Fruit fly (Drosophila melanogaster) whole organism, wandering third instar larva: ENCODE data around the gene CG5846.
A peak's percentile ranks its signal among the peaks of the same experiment; 100 is the strongest.

Experiments used
- Abd-B ChIP-seq: fragments of >200 bp; optimal IDR thresholded peaks from 2 replicates; lab custom pipeline; 2017; ENCODE audit warnings: missing biosample characterization, missing genetic modification characterization
- CG32264 ChIP-seq: fragments of 200-800 bp; sonication (Bioruptor generic); optimal IDR thresholded peaks from 2 replicates; lab custom pipeline; 2016; ENCODE audit warnings: missing biosample characterization, missing genetic modification characterization
- CG9705 ChIP-seq: fragments of 200-800 bp; sonication (Bioruptor generic); optimal IDR thresholded peaks from 2 replicates; lab custom pipeline; 2018; ENCODE audit warnings: missing biosample characterization, mild to moderate bottlenecking, missing genetic modification characterization
- CrebA ChIP-seq: fragments of 200-800 bp; sonication (Bioruptor generic); optimal IDR thresholded peaks from 2 replicates; lab custom pipeline; 2016; ENCODE audit warnings: missing biosample characterization, mild to moderate bottlenecking, missing genetic modification characterization, borderline replicate concordance
- Dfd ChIP-seq: fragments of >200 bp; optimal IDR thresholded peaks from 2 replicates; lab custom pipeline; 2017; ENCODE audit warnings: missing biosample characterization, missing genetic modification characterization
- Dif ChIP-seq: fragments of 200-275, 200-300 bp; sonication (Bioruptor generic); optimal IDR thresholded peaks from 2 replicates; lab custom pipeline; 2018; ENCODE audit warnings: missing biosample characterization, missing genetic modification characterization; ENCODE audit not compliant: partially characterized antibody
- HLH106 ChIP-seq: fragments of 200-800 bp; optimal IDR thresholded peaks from 3 replicates; lab custom pipeline; 2019; ENCODE audit warnings: missing biosample characterization, mild to moderate bottlenecking, missing genetic modification characterization, moderate library complexity
- Hnf4 ChIP-seq: fragments of 200-800 bp; sonication (Bioruptor generic); optimal IDR thresholded peaks from 2 replicates; lab custom pipeline; 2016; ENCODE audit warnings: missing biosample characterization, mild to moderate bottlenecking, missing genetic modification characterization
- Hr78 ChIP-seq: fragments of >200 bp; optimal IDR thresholded peaks from 2 replicates; lab custom pipeline; 2017; ENCODE audit warnings: missing biosample characterization, missing genetic modification characterization
- Hr83 ChIP-seq: fragments of 200-300 bp; sonication (Bioruptor generic); optimal IDR thresholded peaks from 2 replicates; lab custom pipeline; 2016; ENCODE audit warnings: missing biosample characterization, mild to moderate bottlenecking, missing genetic modification characterization, moderate library complexity; ENCODE audit not compliant: poor library complexity, severe bottlenecking
- Jra ChIP-seq: sonication (Bioruptor generic); optimal IDR thresholded peaks from 2 replicates; lab custom pipeline; 2016; ENCODE audit warnings: missing biosample characterization, missing genetic modification characterization
- Mio ChIP-seq: sonication (Bioruptor generic); optimal IDR thresholded peaks from 2 replicates; lab custom pipeline; 2016; ENCODE audit warnings: missing biosample characterization, missing genetic modification characterization
- Myc ChIP-seq: fragments of >200 bp; optimal IDR thresholded peaks from 2 replicates; lab custom pipeline; 2017
- N ChIP-seq: fragments of >200 bp; optimal IDR thresholded peaks from 2 replicates; lab custom pipeline; 2018; ENCODE audit warnings: missing biosample characterization, missing external identifiers, missing genetic modification characterization
- OdsH ChIP-seq: fragments of 200-800 bp; sonication (Bioruptor generic); optimal IDR thresholded peaks from 2 replicates; lab custom pipeline; 2016; ENCODE audit warnings: missing biosample characterization, mild to moderate bottlenecking, missing genetic modification characterization
- Rel ChIP-seq, 2 experiments: fragments of 200-800 bp; sonication (Bioruptor generic) in 1 of 2; optimal IDR thresholded peaks; 2 replicates in 1 of 2; 3 replicates in 1 of 2; lab custom pipeline; 2016 to 2019; ENCODE audit warnings: mild to moderate bottlenecking in 2 of 2, missing biosample characterization in 2 of 2, missing genetic modification characterization in 2 of 2, moderate library complexity in 1 of 2
- Sp1 ChIP-seq: fragments of 200-800 bp; sonication (Bioruptor generic); optimal IDR thresholded peaks from 3 replicates; lab custom pipeline; 2019; ENCODE audit warnings: missing biosample characterization, mild to moderate bottlenecking, missing genetic modification characterization, moderate library complexity
- Vsx2 ChIP-seq: fragments of 200-300, 225-300 bp; sonication (Bioruptor generic); optimal IDR thresholded peaks from 2 replicates; lab custom pipeline; 2018; ENCODE audit warnings: missing biosample characterization, missing genetic modification characterization; ENCODE audit not compliant: partially characterized antibody
- br ChIP-seq: fragments of 200-800 bp; sonication (Bioruptor generic); optimal IDR thresholded peaks from 2 replicates; lab custom pipeline; 2016; ENCODE audit warnings: missing biosample characterization, missing genetic modification characterization
- dl ChIP-seq, 2 experiments: fragments of 175-275, 200-275 bp in 1 of 2; fragments of 200-275 bp in 1 of 2; sonication (Bioruptor generic); optimal IDR thresholded peaks; lab custom pipeline; 2018; ENCODE audit warnings: mild to moderate bottlenecking in 2 of 2, missing biosample characterization in 2 of 2, missing genetic modification characterization in 2 of 2, moderate library complexity in 2 of 2; ENCODE audit not compliant: partially characterized antibody in 2 of 2, insufficient read depth in 1 of 2
- dmrt93B ChIP-seq: fragments of 200-800 bp; sonication (Bioruptor generic); optimal IDR thresholded peaks from 2 replicates; lab custom pipeline; 2018; ENCODE audit warnings: missing biosample characterization, mild to moderate bottlenecking, missing genetic modification characterization
- ey ChIP-seq: fragments of 200-800 bp; sonication (Bioruptor generic); optimal IDR thresholded peaks from 2 replicates; lab custom pipeline; 2016; ENCODE audit warnings: missing biosample characterization, missing genetic modification characterization
- foxo ChIP-seq, 2 experiments: fragments of 200-800 bp; sonication (Bioruptor generic); optimal IDR thresholded peaks; 2 replicates in 1 of 2; 3 replicates in 1 of 2; lab custom pipeline; 2016 to 2017; ENCODE audit warnings: missing biosample characterization in 2 of 2, missing genetic modification characterization in 2 of 2
- fru ChIP-seq: fragments of 200-800 bp; sonication (Bioruptor generic); optimal IDR thresholded peaks from 3 replicates; lab custom pipeline; 2016; ENCODE audit warnings: missing biosample characterization, mild to moderate bottlenecking, missing genetic modification characterization
- h ChIP-seq: fragments of 200-800 bp; sonication (Bioruptor generic); optimal IDR thresholded peaks from 3 replicates; lab custom pipeline; 2016; ENCODE audit warnings: missing biosample characterization, mild to moderate bottlenecking, missing genetic modification characterization
- jim ChIP-seq: fragments of 175-275, 200-325 bp; sonication (Bioruptor generic); optimal IDR thresholded peaks from 2 replicates; lab custom pipeline; 2016; ENCODE audit warnings: missing biosample characterization, mild to moderate bottlenecking, missing genetic modification characterization
- lola ChIP-seq: fragments of >200 bp; optimal IDR thresholded peaks from 2 replicates; lab custom pipeline; 2017; ENCODE audit warnings: missing biosample characterization, missing genetic modification characterization
- pan ChIP-seq: fragments of >200 bp; optimal IDR thresholded peaks from 2 replicates; lab custom pipeline; 2017
- psq ChIP-seq: fragments of 200-800 bp; sonication (Bioruptor generic); optimal IDR thresholded peaks from 3 replicates; lab custom pipeline; 2017; ENCODE audit warnings: missing biosample characterization, mild to moderate bottlenecking, missing genetic modification characterization, moderate library complexity
- sage ChIP-seq: fragments of 200-800 bp; sonication (Bioruptor generic); optimal IDR thresholded peaks from 2 replicates; lab custom pipeline; 2016; ENCODE audit warnings: missing biosample characterization, mild to moderate bottlenecking, missing genetic modification characterization
- sv ChIP-seq: fragments of 200-800 bp; sonication (Bioruptor generic); optimal IDR thresholded peaks from 3 replicates; lab custom pipeline; 2016; ENCODE audit warnings: missing biosample characterization, missing genetic modification characterization
- tai ChIP-seq: sonication (Bioruptor generic); optimal IDR thresholded peaks from 2 replicates; lab custom pipeline; 2016; ENCODE audit warnings: missing biosample characterization, missing genetic modification characterization
- woc ChIP-seq: sonication (Bioruptor generic); optimal IDR thresholded peaks from 2 replicates; lab custom pipeline; 2016; ENCODE audit warnings: missing biosample characterization, mild to moderate bottlenecking, missing genetic modification characterization

CG5846 gene

DNA sequence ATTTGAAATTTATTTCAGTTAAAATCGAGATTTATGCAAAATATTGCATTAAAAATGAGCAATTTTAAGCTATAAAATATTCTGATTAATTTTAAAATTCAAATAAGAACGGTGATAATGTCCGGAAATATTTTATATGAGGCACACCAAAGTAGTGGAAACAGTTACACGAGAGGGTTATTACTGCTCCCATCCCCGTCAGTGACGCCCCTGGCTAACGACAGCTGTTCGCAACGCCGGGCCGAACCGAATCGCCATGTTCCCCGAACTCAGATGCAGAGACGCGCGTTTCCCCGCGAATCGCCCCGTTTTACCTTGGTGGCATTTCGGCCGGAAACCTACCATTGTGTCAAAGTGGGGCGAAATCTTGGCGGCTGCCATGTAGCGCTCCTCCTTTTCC is 45.3 kb downstream of the CG5846 start:
- TF ChIP-seq Hnf4 (peak; percentile 2), ey (GFP tag; lab: Kevin White, UChicago) (peak; percentile 7), Rel (GFP tag; optimal IDR thresholded peaks at IDR 0.05; lab: Kevin White, UChicago) (no peak), Rel (tag; optimal IDR thresholded peaks at IDR 0.05; lab: Kevin White, UChicago) (peak; percentile 87), Dif (no peak), foxo (GFP tag; optimal IDR thresholded peaks at IDR 0.05; lab: Kevin White, UChicago) (peak in 1 of 2 experiments; percentile 28), tai (no peak), sv (no peak), fru (GFP tag; lab: Kevin White, UChicago) (peak; percentile 20), CG32264 (GFP tag; lab: Kevin White, UChicago) (no peak), pan (lab: Kevin White, UChicago) (no peak), Myc (lab: Kevin White, UChicago) (no peak), h (GFP tag; lab: Kevin White, UChicago) (peak; percentile 31), lola (GFP tag; lab: Kevin White, UChicago) (no peak), Sp1 (GFP tag; lab: Kevin White, UChicago) (peak; percentile 9), Abd-B (no peak), HLH106 (peak; percentile 26), dmrt93B (GFP tag; lab: Kevin White, UChicago) (no peak)

DNA sequence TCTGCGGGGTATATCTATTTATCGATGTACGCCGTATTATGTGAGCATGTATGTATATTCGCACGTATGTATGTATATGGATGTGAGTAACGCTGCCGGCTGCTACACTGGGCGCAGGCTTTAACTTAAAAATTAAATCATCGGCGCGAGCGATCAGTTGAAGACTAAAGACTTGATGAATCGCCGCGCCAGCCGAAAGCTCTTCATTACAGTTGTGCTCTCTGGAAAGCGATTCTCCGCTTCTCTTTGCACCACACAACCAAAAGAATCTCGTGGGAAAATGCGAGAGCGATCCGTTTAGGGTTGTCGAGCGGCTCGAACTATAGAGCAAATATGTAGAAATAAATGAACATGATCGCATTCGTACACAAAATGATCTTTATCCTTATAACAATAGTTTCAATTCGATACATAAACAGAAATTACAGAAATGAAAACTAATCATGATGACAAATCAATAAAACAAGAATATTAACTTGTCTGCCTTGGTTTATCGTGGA is 48.5 kb downstream of the CG5846 start, which contains the start of gene CG13124:
Gene CG13124 (minus strand): TSS at position 166 of the 500 bp plus-strand sequence.
- peak; percentile 82 for TF ChIP-seq Dif
- peak; percentile 41 to 59 for TF ChIP-seq dl (GFP tag; optimal IDR thresholded peaks at IDR 0.05; lab: Kevin White, UChicago; ENCODE audit: insufficient read depth in 1 of 2, partially characterized antibody in 2 of 2)
- TF ChIP-seq foxo (GFP tag; optimal IDR thresholded peaks at IDR 0.05; lab: Kevin White, UChicago) = peak in 1 of 2 experiments; percentile 6
- TF ChIP-seq Rel (GFP tag; optimal IDR thresholded peaks at IDR 0.05; lab: Kevin White, UChicago) = no peak
- no peak for TF ChIP-seq Rel (tag; optimal IDR thresholded peaks at IDR 0.05; lab: Kevin White, UChicago)
- peak; percentile 27 for TF ChIP-seq h (GFP tag; lab: Kevin White, UChicago)
- TF ChIP-seq br (GFP tag; lab: Kevin White, UChicago) = no peak

DNA sequence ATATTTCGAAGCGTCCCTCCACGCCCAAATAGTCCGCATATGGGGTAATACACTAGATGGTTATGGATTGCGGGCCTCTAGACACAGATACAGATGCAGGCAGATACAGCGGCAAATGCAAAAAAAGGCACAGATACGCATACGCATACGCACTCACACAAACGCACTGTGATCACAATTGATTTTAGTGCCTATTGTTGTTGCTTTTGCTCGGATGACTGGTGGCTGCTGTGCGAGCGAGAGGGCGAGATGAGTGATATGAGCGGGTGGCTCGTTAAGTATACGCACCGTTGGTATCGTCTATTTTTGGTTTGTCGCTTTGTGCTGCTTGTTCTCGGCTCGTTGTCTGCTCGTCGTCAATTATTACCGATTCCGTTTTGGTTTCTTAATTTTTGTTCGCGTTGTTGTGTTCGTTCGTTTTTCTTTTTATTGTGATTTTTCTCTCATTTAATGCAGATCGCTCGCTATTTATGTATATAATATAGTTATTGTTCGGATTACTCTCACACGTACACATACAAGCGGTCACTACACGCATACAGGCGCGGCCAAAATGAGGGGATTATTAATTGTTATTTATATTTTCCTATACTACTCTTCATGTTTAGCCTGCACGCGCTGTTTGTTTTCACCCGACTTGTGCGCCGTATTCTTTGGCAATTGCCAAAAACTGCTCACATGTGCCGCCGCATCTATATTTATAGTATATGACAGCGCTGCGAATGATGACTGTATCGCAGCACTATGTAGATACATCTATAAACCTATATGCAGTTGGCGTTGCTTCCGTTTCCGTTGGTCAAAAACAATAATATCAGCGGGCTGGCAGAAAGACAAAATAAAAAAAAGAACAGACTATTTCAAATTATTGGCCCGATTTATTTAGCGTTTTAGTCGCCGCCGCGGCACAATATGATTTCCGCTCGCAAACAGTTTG is 49.4 kb downstream of the CG5846 start:
- TF ChIP-seq psq (peak; percentile 61), Vsx2 (GFP tag; lab: Kevin White, UChicago) (no peak), ey (GFP tag; lab: Kevin White, UChicago) (no peak), N (GFP tag; lab: Kevin White, UChicago) (peak; percentile 24), Jra (GFP tag; lab: Kevin White, UChicago) (peak; percentile 23), CG9705 (GFP tag; lab: Kevin White, UChicago) (no peak), sage (no peak), OdsH (GFP tag; lab: Kevin White, UChicago) (no peak)

DNA sequence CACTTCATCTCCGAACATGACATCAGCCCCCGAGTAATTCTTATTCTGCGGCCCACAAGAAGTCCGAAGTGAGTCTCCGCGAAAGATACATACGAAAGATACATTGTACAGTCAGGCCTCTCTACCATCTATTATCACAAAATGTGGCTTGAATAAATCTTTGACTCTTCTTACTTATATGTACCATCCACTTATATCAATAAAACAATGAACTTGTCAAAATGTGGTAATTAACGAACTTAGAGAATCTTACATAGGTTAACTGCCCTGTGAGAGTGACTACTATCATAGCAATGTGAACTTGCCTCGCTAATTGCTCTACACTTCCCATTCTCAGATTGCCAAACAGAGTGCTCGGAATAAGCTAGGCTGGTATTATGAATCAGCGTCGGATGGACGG is 50.4 kb downstream of the CG5846 start:
- TF ChIP-seq jim (GFP tag; lab: Kevin White, UChicago) (no peak), dl (GFP tag; optimal IDR thresholded peaks at IDR 0.05; lab: Kevin White, UChicago; ENCODE audit: insufficient read depth in 1 of 2, partially characterized antibody in 2 of 2) (no peak), Hr78 (no peak), woc (GFP tag; lab: Kevin White, UChicago) (no peak), Hnf4 (no peak), Mio (no peak), N (GFP tag; lab: Kevin White, UChicago) (no peak), HLH106 (no peak), Hr83 (GFP tag; lab: Kevin White, UChicago) (no peak), CG9705 (GFP tag; lab: Kevin White, UChicago) (no peak), sv (no peak), Dfd (GFP tag; lab: Kevin White, UChicago) (no peak), ey (GFP tag; lab: Kevin White, UChicago) (no peak), Rel (GFP tag; optimal IDR thresholded peaks at IDR 0.05; lab: Kevin White, UChicago) (no peak), Rel (tag; optimal IDR thresholded peaks at IDR 0.05; lab: Kevin White, UChicago) (no peak), CrebA (GFP tag; lab: Kevin White, UChicago) (no peak)
